Fruit fly (Drosophila melanogaster) whole organism, embryonic: ENCODE data around the gene Utx.

Experiments used
- Blimp-1 ChIP-seq: fragments of 200-800 bp; sonication (Bioruptor generic); optimal IDR thresholded peaks from 3 replicates; lab custom pipeline; 2018; ENCODE audit warnings: missing biosample characterization, missing genetic modification characterization, mild to moderate bottlenecking, moderate library complexity, missing genetic modification reagents
- CG10654 ChIP-seq: fragments of 200-800 bp; sonication (Bioruptor generic); optimal IDR thresholded peaks from 2 replicates; lab custom pipeline; 2016; ENCODE audit warnings: missing biosample characterization, missing genetic modification characterization
- CG18262 ChIP-seq: fragments of 200-800 bp; optimal IDR thresholded peaks from 3 replicates; lab custom pipeline; 2019; ENCODE audit warnings: missing biosample characterization, mild to moderate bottlenecking, missing genetic modification characterization, moderate library complexity
- CG6854 ChIP-seq: fragments of 200-800 bp; sonication (Bioruptor generic); optimal IDR thresholded peaks from 3 replicates; lab custom pipeline; 2017; ENCODE audit warnings: missing biosample characterization, mild to moderate bottlenecking, missing genetic modification characterization
- CG9609 ChIP-seq: fragments of 200-800 bp; sonication (Bioruptor generic); optimal IDR thresholded peaks from 3 replicates; lab custom pipeline; 2016; ENCODE audit warnings: missing biosample characterization, missing genetic modification characterization
- Ravus ChIP-seq: fragments of 200-800 bp; sonication (Bioruptor generic); IDR thresholded peaks from 2 replicates; pipeline ENCODE4 v1.3.6; 2022; ENCODE audit warnings: missing biosample characterization, missing genetic modification characterization
- gce ChIP-seq: fragments of 200-800 bp; sonication (Bioruptor generic); IDR thresholded peaks from 3 replicates; pipeline ENCODE4 v1.3.6; 2022; ENCODE audit warnings: missing biosample characterization, missing genetic modification characterization
- usp ChIP-seq: fragments of >200 bp; optimal IDR thresholded peaks from 2 replicates; lab custom pipeline; 2017; ENCODE audit warnings: missing biosample characterization, missing genetic modification characterization

dm6 chr2L:10311822-10312221 lies 33.2 kb upstream of the Utx start:
- no peak for TF ChIP-seq gce (GFP tag; lab: Robert Waterston, UW)
- TF ChIP-seq usp (GFP tag; lab: Kevin White, UChicago): no peak
- no peak for TF ChIP-seq CG6854 (GFP tag; lab: Kevin White, UChicago)
- no peak for TF ChIP-seq CG10654 (GFP tag; lab: Kevin White, UChicago)
- TF ChIP-seq Ravus (GFP tag; lab: Robert Waterston, UW): no peak
- TF ChIP-seq Blimp-1 (GFP tag; lab: Kevin White, UChicago): no peak
- no peak for TF ChIP-seq CG9609 (GFP tag; lab: Kevin White, UChicago)
- no peak for TF ChIP-seq CG18262
